Fruit fly (Drosophila melanogaster) Kc167 (cell line): ENCODE data around the gene CG42397.

Experiments
- Myc ChIP-seq: fragments of >200 bp; optimal IDR thresholded peaks from 2 replicates; lab custom pipeline; 2017; ENCODE audit warnings: missing external identifiers
- psq ChIP-seq: fragments of >200 bp; optimal IDR thresholded peaks from 2 replicates; lab custom pipeline; 2017; ENCODE audit warnings: missing external identifiers
- ttk ChIP-seq: sonication (Bioruptor generic); optimal IDR thresholded peaks from 2 replicates; lab custom pipeline; 2017; ENCODE audit warnings: missing external identifiers

DNA sequence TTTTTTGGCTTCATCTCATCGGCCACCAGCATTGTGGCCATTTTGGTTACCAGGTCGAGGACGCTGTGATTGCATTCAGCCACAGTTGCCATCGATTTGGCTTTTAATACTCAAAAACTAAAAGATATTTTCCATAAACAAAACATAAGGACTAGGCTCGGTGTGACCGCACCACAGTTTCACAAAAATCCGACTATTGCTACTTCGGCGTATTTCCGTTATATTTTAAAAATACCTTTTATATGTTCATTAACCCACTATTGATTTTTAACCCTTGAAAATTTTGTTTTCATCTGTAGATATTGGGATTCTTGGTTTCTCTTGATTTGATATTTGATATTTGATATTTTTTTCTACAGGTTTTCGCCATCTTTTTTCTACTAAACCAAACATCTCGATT is 24.4 kb upstream of the CG42397 start, which contains the start of gene Grip163:
- no peak for TF ChIP-seq psq (lab: Kevin White, UChicago)
- no peak for TF ChIP-seq ttk (lab: Kevin White, UChicago)
- TF ChIP-seq Myc, result no peak
